Fruit fly (Drosophila melanogaster) whole organism, wandering third instar larva: ENCODE measurements around the gene CG42240.

ENCODE experiments used
- Myc ChIP-seq: fragments of >200 bp; optimal IDR thresholded peaks from 2 replicates; lab custom pipeline; 2017
- N ChIP-seq: fragments of >200 bp; optimal IDR thresholded peaks from 2 replicates; lab custom pipeline; 2018; ENCODE audit warnings: missing biosample characterization, missing external identifiers, missing genetic modification characterization
- pan ChIP-seq: fragments of >200 bp; optimal IDR thresholded peaks from 2 replicates; lab custom pipeline; 2017

- no peak for TF ChIP-seq N (GFP tag; lab: Kevin White, UChicago)
- TF ChIP-seq Myc (lab: Kevin White, UChicago), result no peak
- TF ChIP-seq pan (lab: Kevin White, UChicago), result no peak
These were observed 19.1 kb upstream of the CG42240 start for dm6 chrX:6311516-6311915.
